Fruit fly (Drosophila melanogaster): ENCODE measurements around the gene CG14321.

CG14321 gene

DNA sequence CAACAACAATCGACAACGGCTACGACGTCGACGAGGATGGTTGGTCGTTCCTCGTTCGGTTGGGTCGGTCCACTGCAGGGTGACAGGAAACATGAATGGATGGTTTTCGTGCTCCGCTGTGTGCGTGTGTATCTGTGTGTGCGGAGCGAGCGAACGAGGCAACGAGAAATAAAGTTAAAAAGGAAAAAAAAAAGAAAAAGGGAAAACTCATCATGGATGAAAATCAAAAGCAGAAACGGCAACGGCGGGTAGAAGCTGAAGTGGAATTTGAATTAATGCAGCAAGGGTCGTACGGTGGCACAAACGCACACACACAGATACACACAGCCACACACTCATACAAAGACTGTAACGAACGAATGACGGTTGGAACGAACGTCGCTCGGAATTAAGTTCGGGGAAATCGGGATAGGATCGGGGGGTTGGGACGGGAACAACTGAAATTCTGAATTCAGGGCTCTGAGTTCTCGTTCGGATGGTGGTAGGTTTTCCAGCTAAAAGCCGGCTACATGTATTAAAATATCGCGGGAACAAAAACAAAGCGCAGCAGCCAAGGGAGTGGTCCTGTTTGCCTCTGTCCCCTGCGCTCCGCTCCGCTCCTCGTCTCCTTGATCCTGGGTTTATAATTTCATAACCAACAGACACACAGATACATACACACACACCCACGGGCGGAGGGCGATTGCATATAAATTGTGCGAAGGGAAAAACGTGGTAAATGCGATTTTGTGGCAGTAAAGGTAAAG is 22.3 kb upstream of the CG14321 start (continued):
- TF ChIP-seq otp (GFP tag; IDR thresholded peaks at IDR 0.05) = no peak
- no peak for TF ChIP-seq CG11504 (tag; optimal IDR thresholded peaks at IDR 0.05)
- peak; percentile 82 for TF ChIP-seq pfk (GFP tag; optimal IDR thresholded peaks at IDR 0.05)
- peak; percentile 75 for TF ChIP-seq nom (GFP tag; optimal IDR thresholded peaks at IDR 0.05)
- peak; percentile 24; the same call in 1 of the 3 replicates for TF ChIP-seq ci (GFP tag; IDR thresholded peaks at IDR 0.05)
- no peak for TF ChIP-seq Dref (GFP tag; IDR thresholded peaks at IDR 0.05)
- peak; percentile 21 for TF ChIP-seq Hey (tag; optimal IDR thresholded peaks at IDR 0.05)
- TF ChIP-seq kni (GFP tag; optimal IDR thresholded peaks at IDR 0.05) = peak; percentile 81

DNA sequence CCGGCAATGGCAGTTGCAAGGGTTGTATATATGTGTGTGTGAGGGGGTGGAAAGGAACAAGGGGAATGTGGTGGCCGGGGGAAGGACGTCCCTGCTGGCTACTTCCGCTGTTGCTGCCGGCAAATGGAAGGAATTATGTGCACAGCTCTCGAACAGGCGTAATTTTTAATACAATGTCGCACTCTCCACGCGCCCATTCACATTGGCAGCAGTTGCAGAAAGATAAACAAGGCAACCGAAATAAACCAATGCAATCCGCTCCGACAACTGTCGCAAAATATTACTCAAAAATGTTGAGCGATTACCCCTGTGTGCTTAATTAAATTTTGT is 21.8 kb upstream of the CG14321 start:
- no peak for TF ChIP-seq CG10267 (tag; optimal IDR thresholded peaks at IDR 0.05)
- TF ChIP-seq sens (GFP tag) = peak; percentile 62
- TF ChIP-seq B-H1 (GFP tag; IDR thresholded peaks at IDR 0.05) = no peak
- TF ChIP-seq tap (tag; optimal IDR thresholded peaks at IDR 0.05) = peak; percentile 18
- no peak for TF ChIP-seq CG15011 (GFP tag; optimal IDR thresholded peaks at IDR 0.05)

DNA sequence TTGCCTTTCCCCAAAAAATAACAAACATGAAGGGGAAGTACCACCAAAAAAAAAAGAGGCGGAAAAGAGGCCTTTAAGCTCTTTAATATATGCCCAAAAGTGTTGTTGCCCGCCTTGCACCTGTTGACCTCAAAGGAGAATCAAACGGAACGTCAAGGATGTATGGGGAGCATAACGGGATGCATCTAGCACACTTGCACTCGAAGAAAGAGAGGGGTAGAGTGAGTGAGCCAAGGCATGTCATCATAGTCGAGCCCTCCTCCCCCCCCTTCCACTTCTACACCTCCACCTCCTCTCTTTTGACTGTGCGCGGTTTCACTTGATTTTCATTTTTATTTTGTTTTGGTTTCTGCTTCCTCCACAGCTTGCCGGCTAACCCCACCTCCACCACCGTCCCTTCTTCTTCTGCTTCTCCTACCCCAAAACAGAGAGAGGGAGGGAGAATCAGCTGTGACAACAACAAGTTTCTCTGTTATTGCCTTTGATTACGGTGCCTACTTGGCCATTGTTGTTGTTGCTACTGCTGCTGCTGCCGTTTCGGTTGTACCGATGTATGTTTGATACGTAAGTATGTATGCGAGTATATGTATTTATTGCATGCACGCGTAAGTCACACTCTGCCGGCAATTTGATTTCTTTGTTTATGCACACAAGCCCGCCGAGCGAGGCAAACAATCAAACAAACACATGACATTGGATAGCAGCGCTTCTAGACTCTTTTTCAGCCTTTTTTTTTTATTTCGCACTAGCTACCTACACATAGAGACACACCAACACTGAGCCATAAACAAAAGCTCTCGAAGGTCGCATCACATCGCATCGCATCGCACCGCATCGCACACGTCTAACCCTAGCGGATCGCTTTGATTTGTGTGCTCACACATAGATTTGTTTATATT is 20.5 kb upstream of the CG14321 start:
- TF ChIP-seq crol (GFP tag; IDR thresholded peaks at IDR 0.05) (peak; percentile 85), CG17385 (GFP tag; optimal IDR thresholded peaks at IDR 0.05) (peak; percentile 75), sens (GFP tag) (peak; percentile 62), sqz (GFP tag; optimal IDR thresholded peaks at IDR 0.05) (peak; percentile 34), Six4 (GFP tag; optimal IDR thresholded peaks at IDR 0.05) (no peak), row (GFP tag; IDR thresholded peaks at IDR 0.05) (no peak), CG8359 (GFP tag; optimal IDR thresholded peaks at IDR 0.05; ENCODE audit: borderline replicate concordance) (no peak), YL-1 (GFP tag; optimal IDR thresholded peaks at IDR 0.05) (peak; percentile 9), CG9215 (GFP tag; IDR thresholded peaks at IDR 0.05) (no peak), CG15073 (GFP tag; optimal IDR thresholded peaks at IDR 0.05) (no peak), bsh (GFP tag; optimal IDR thresholded peaks at IDR 0.05) (peak in 1 of 2 experiments; percentile 16), Pdp1 (GFP tag; optimal IDR thresholded peaks at IDR 0.05) (peak in 1 of 2 experiments; percentile 51), CG34422 (GFP tag; IDR thresholded peaks at IDR 0.05) (peak; percentile 56; the same call in 2 of the 3 replicates), Kr (GFP tag; optimal IDR thresholded peaks at IDR 0.05) (peak; percentile 52), kah (GFP tag; optimal IDR thresholded peaks at IDR 0.05) (peak; percentile 12), bigmax (GFP tag; optimal IDR thresholded peaks at IDR 0.05) (peak; percentile 11), Opbp (GFP tag; IDR thresholded peaks at IDR 0.05; ENCODE audit: partially characterized antibody) (0 out of 3 replicates have a peak, but pooled peaks have one; percentile 18), Eip74EF (GFP tag; optimal IDR thresholded peaks at IDR 0.05) (peak in 1 of 2 experiments; percentile 29), chinmo (GFP tag; IDR thresholded peaks at IDR 0.05; ENCODE audit: partially characterized antibody) (peak; percentile 74; the same call in 2 of the 4 replicates), Camta (GFP tag; optimal IDR thresholded peaks at IDR 0.05) (no peak), gsb-n (tag; optimal IDR thresholded peaks at IDR 0.05) (peak; percentile 18), sim (GFP tag; IDR thresholded peaks at IDR 0.05) (peak; percentile 13; the same call in 1 of the 2 replicates), odd (GFP tag; optimal IDR thresholded peaks at IDR 0.05) (peak; percentile 53), Trl (optimal IDR thresholded peaks at IDR 0.05) (peak in 1 of 2 experiments; percentile 8), Trl (GFP tag; optimal IDR thresholded peaks at IDR 0.05) (no peak), CG5180 (GFP tag; optimal IDR thresholded peaks at IDR 0.05) (peak; percentile 14), pros (GFP tag; optimal IDR thresholded peaks at IDR 0.05) (peak; percentile 83), Sry-β (GFP tag; optimal IDR thresholded peaks at IDR 0.05) (no peak), CG3838 (GFP tag; optimal IDR thresholded peaks at IDR 0.05) (no peak), CG4360 (GFP tag; IDR thresholded peaks at IDR 0.05) (peak; percentile 97), Med (GFP tag) (peak; percentile 25), nom (GFP tag; optimal IDR thresholded peaks at IDR 0.05) (peak; percentile 48)
